Worm (Caenorhabditis elegans) whole organism, L3 larva: ENCODE data around the gene F26G1.5.
A peak's percentile ranks its signal among the peaks of the same experiment; 100 is the strongest.

Experiments
- aly-2 ChIP-seq: fragments of 150-350 bp; optimal IDR thresholded peaks from 2 replicates; lab custom pipeline; 2014; ENCODE audit warnings: missing biosample characterization, missing genetic modification characterization
- ceh-16 ChIP-seq: sonication (generic microtip); optimal IDR thresholded peaks from 2 replicates; lab custom pipeline; 2017; ENCODE audit warnings: missing biosample characterization, missing genetic modification characterization
- ceh-28 ChIP-seq: fragments of 150-350 bp; optimal IDR thresholded peaks from 2 replicates; lab custom pipeline; 2014; ENCODE audit warnings: missing biosample characterization, missing genetic modification reagents, missing genetic modification characterization
- ceh-82 ChIP-seq: fragments of 150-350 bp; optimal IDR thresholded peaks from 2 replicates; lab custom pipeline; 2014; ENCODE audit warnings: missing biosample characterization, missing genetic modification characterization
- ceh-9 ChIP-seq: sonication (generic microtip); optimal IDR thresholded peaks from 2 replicates; lab custom pipeline; 2018; ENCODE audit warnings: missing biosample characterization, missing genetic modification characterization
- daf-12 ChIP-seq: fragments of 150-350 bp; optimal IDR thresholded peaks from 2 replicates; lab custom pipeline; 2014; ENCODE audit warnings: missing biosample characterization, missing genetic modification reagents, missing genetic modification characterization
- egl-27 ChIP-seq: sonication (generic microtip); optimal IDR thresholded peaks from 4 replicates; lab custom pipeline; 2017; ENCODE audit warnings: missing biosample characterization, missing genetic modification reagents, missing genetic modification characterization
- egl-5 ChIP-seq: fragments of 150-350 bp; optimal IDR thresholded peaks from 2 replicates; lab custom pipeline; 2017; ENCODE audit warnings: missing biosample characterization, missing genetic modification reagents, missing genetic modification characterization, inconsistent platforms
- elt-1 ChIP-seq: fragments of 150-350 bp; optimal IDR thresholded peaks from 2 replicates; lab custom pipeline; 2014; ENCODE audit warnings: missing biosample characterization, missing genetic modification characterization
- elt-3 ChIP-seq, 3 experiments: fragments of 150-350 bp in 1 of 3; sonication (generic microtip) in 2 of 3; optimal IDR thresholded peaks; 2 replicates in 2 of 3; 4 replicates in 1 of 3; lab custom pipeline; 2014 to 2017; ENCODE audit warnings: missing biosample characterization in 3 of 3, missing genetic modification characterization in 3 of 3
- eor-1 ChIP-seq, 2 experiments: fragments of 150-350 bp; optimal IDR thresholded peaks; 2 replicates each; lab custom pipeline; 2014 to 2018; ENCODE audit warnings: missing biosample characterization in 2 of 2, missing genetic modification characterization in 2 of 2
- fkh-10 ChIP-seq: sonication (generic microtip); optimal IDR thresholded peaks from 2 replicates; lab custom pipeline; 2017; ENCODE audit warnings: missing biosample characterization, missing genetic modification reagents, missing genetic modification characterization
- fos-1 ChIP-seq: fragments of 150-350 bp; optimal IDR thresholded peaks from 2 replicates; lab custom pipeline; 2014; ENCODE audit warnings: missing biosample characterization, missing genetic modification characterization
- hmg-11 ChIP-seq: sonication (generic microtip); optimal IDR thresholded peaks from 2 replicates; lab custom pipeline; 2016; ENCODE audit warnings: missing genetic modification characterization, missing compliant biosample characterization
- jun-1 ChIP-seq: fragments of 150-350 bp; optimal IDR thresholded peaks from 2 replicates; lab custom pipeline; 2014; ENCODE audit warnings: missing biosample characterization, missing genetic modification reagents, missing genetic modification characterization
- lin-15B ChIP-seq: fragments of 150-350 bp; optimal IDR thresholded peaks from 2 replicates; lab custom pipeline; 2014; ENCODE audit warnings: missing biosample characterization, missing genetic modification characterization
- lin-39 ChIP-seq: fragments of 150-350 bp; optimal IDR thresholded peaks from 2 replicates; lab custom pipeline; 2018; ENCODE audit warnings: missing biosample characterization, missing genetic modification reagents, missing genetic modification characterization
- lsy-12 ChIP-seq: sonication (generic microtip); optimal IDR thresholded peaks from 2 replicates; lab custom pipeline; 2016; ENCODE audit warnings: mild to moderate bottlenecking, missing genetic modification characterization, missing compliant biosample characterization
- mdl-1 ChIP-seq: fragments of 150-350 bp; optimal IDR thresholded peaks from 2 replicates; lab custom pipeline; 2014; ENCODE audit warnings: missing biosample characterization, missing genetic modification characterization
- mml-1 ChIP-seq: fragments of 150-350 bp; sonication (generic microtip); optimal IDR thresholded peaks from 3 replicates; lab custom pipeline; 2014; ENCODE audit warnings: missing biosample characterization, missing genetic modification characterization
- nfya-1 ChIP-seq: sonication (generic microtip); optimal IDR thresholded peaks from 2 replicates; lab custom pipeline; 2017; ENCODE audit warnings: missing genetic modification characterization, mild to moderate bottlenecking, missing compliant biosample characterization, antibody characterized with exemption, moderate library complexity; ENCODE audit not compliant: insufficient read depth
- nhr-11 ChIP-seq: fragments of 150-350 bp; optimal IDR thresholded peaks from 2 replicates; lab custom pipeline; 2014; ENCODE audit warnings: missing biosample characterization, missing genetic modification characterization
- nhr-12 ChIP-seq: fragments of 150-350 bp; optimal IDR thresholded peaks from 2 replicates; lab custom pipeline; 2014; ENCODE audit warnings: missing biosample characterization, missing genetic modification characterization
- nhr-25 ChIP-seq: sonication (generic microtip); optimal IDR thresholded peaks from 2 replicates; lab custom pipeline; 2017; ENCODE audit warnings: missing biosample characterization, missing genetic modification characterization
- nhr-28 ChIP-seq: fragments of 150-350 bp; optimal IDR thresholded peaks from 2 replicates; lab custom pipeline; 2014; ENCODE audit warnings: missing biosample characterization, missing genetic modification characterization
- nhr-43 ChIP-seq: sonication (generic microtip); optimal IDR thresholded peaks from 2 replicates; lab custom pipeline; 2016; ENCODE audit warnings: mild to moderate bottlenecking, missing genetic modification characterization, missing compliant biosample characterization; ENCODE audit not compliant: poor library complexity, severe bottlenecking
- nhr-67 ChIP-seq: fragments of 150-350 bp; optimal IDR thresholded peaks from 2 replicates; lab custom pipeline; 2014; ENCODE audit warnings: missing biosample characterization, missing genetic modification characterization
- nhr-76 ChIP-seq: fragments of 150-350 bp; sonication (generic microtip); optimal IDR thresholded peaks from 5 replicates; lab custom pipeline; 2014; ENCODE audit warnings: missing biosample characterization, missing genetic modification characterization
- pha-4 ChIP-seq: fragments of 150-350 bp; optimal IDR thresholded peaks from 2 replicates; lab custom pipeline; 2014; ENCODE audit warnings: missing biosample characterization, missing genetic modification reagents, missing genetic modification characterization
- pqm-1 ChIP-seq: fragments of 150-350 bp; optimal IDR thresholded peaks from 2 replicates; lab custom pipeline; 2017; ENCODE audit warnings: missing biosample characterization, missing genetic modification characterization, inconsistent platforms
- sea-2 ChIP-seq: fragments of 150-350 bp; sonication (generic microtip); optimal IDR thresholded peaks from 4 replicates; lab custom pipeline; 2014; ENCODE audit warnings: missing biosample characterization, missing genetic modification reagents, missing genetic modification characterization
- skn-1 ChIP-seq: fragments of 150-350 bp; optimal IDR thresholded peaks from 2 replicates; lab custom pipeline; 2014; ENCODE audit warnings: missing biosample characterization, missing genetic modification characterization
- snpc-4 ChIP-seq: fragments of 150-350 bp; optimal IDR thresholded peaks from 2 replicates; lab custom pipeline; 2014; ENCODE audit warnings: missing biosample characterization, missing genetic modification characterization
- unc-39 ChIP-seq: sonication (generic microtip); optimal IDR thresholded peaks from 4 replicates; lab custom pipeline; 2017; ENCODE audit warnings: missing biosample characterization, missing genetic modification characterization
- unc-62 ChIP-seq: fragments of 150-350 bp; sonication (generic microtip); optimal IDR thresholded peaks from 4 replicates; lab custom pipeline; 2014; ENCODE audit warnings: missing biosample characterization, missing genetic modification reagents, missing genetic modification characterization

F26G1.5 gene

ce11 chrII:4756751-4757150 lies 14.4 kb downstream of the F26G1.5 start, which contains the start of gene C27D9.2:
Gene C27D9.2, minus strand, starts transcription at chrII:4756851.
- TF ChIP-seq snpc-4 (tag; lab: Kevin White, UChicago) (no peak), nhr-28 (tag; lab: Kevin White, UChicago) (no peak), unc-62 (no peak), lsy-12 (no peak), nhr-67 (tag; lab: Kevin White, UChicago) (no peak)

DNA sequence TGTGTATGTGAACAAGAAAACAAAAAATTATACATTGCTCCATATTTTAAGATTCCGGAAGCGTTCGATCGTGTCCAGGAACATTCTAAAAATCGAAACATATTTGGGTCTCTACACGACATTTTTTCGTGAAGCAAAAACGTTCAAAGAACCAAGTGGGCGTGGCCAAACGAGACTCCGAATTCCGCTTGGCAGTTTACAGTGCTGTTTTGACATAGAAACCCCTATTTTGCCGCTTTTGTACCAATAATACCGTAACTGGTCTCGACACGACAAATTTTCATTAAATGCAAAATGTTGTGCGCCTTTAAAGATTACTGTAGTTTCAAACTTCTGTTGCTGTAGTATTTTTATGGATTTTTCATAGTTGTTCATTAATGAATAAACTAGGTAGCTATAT lies 15.5 kb downstream of the F26G1.5 start:
- TF ChIP-seq nhr-11 (tag; lab: Kevin White, UChicago) (no peak), skn-1 (tag; lab: Kevin White, UChicago) (no peak), nhr-76 (tag; lab: Kevin White, UChicago) (no peak), nhr-43 (tag; lab: Kevin White, UChicago) (no peak), ceh-16 (tag; lab: Kevin White, UChicago) (no peak), unc-39 (no peak), unc-62 (no peak), lin-39 (no peak), aly-2 (tag; lab: Kevin White, UChicago) (no peak), jun-1 (tag; lab: Kevin White, UChicago) (no peak), daf-12 (tag; lab: Kevin White, UChicago) (no peak), lin-15B (no peak), fkh-10 (GFP tag; lab: Kevin White, UChicago) (no peak), mdl-1 (tag; lab: Kevin White, UChicago) (no peak), pha-4 (tag; lab: Kevin White, UChicago) (no peak), pqm-1 (tag; lab: Kevin White, UChicago) (no peak), mml-1 (no peak), egl-27 (tag; lab: Kevin White, UChicago) (no peak), hmg-11 (tag; lab: Kevin White, UChicago) (no peak)
- TF ChIP-seq, all 47 proteins: peak for 0

- TF ChIP-seq pqm-1 (tag; lab: Kevin White, UChicago) (no peak), egl-5 (tag; lab: Kevin White, UChicago) (no peak), lin-39 (no peak), fos-1 (tag; lab: Kevin White, UChicago) (no peak)
Measured at ce11 chrII:4753133-4753532, 18.0 kb downstream of the F26G1.5 start, which contains the start of gene C27D9.1. Gene C27D9.1, plus strand, starts transcription at chrII:4753413.

DNA sequence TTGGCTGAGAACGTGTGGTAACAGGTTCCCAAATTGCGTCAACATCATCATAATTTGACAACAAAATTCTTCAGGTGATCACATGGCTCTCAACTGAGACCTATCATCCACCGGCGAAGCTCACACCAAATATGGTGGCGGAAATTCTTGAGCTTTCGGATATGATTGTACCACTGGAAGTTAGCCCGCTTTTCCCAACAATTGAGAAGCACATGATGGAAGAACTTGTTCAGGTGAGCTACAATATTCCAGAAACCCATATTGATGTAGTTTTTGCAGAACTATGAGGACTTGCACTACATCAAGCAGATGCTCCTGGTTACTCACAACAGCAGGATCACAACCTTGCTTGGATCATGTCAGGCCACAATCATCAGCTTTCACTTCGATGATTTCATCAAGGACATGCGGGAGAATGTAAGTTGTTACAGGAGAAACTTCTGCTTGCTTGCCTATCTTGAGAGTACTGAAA lies 18.9 kb downstream of the F26G1.5 start, which contains the start of gene F41C3.1:
Gene F41C3.1 (plus strand): TSS at position 51 of the 472 bp plus-strand sequence.
- no peak for TF ChIP-seq fkh-10 (GFP tag; lab: Kevin White, UChicago)
- TF ChIP-seq egl-27 (tag; lab: Kevin White, UChicago): no peak
- TF ChIP-seq ceh-9 (tag; lab: Kevin White, UChicago): no peak
- no peak for TF ChIP-seq nfya-1 (tag; lab: Kevin White, UChicago)
- no peak for TF ChIP-seq ceh-16 (tag; lab: Kevin White, UChicago)
- TF ChIP-seq eor-1 (tag; optimal IDR thresholded peaks at IDR 0.05; lab: Kevin White, UChicago): no peak
- TF ChIP-seq fos-1 (tag; lab: Kevin White, UChicago): no peak
- TF ChIP-seq elt-1: no peak
- TF ChIP-seq nhr-76 (tag; lab: Kevin White, UChicago): no peak
- TF ChIP-seq mml-1: no peak
- TF ChIP-seq sea-2 (GFP tag; lab: Kevin White, UChicago): no peak
- no peak for TF ChIP-seq ceh-82 (tag; lab: Kevin White, UChicago)
- TF ChIP-seq pqm-1 (tag; lab: Kevin White, UChicago): no peak
- TF ChIP-seq ceh-28 (tag; lab: Kevin White, UChicago): no peak
- no peak for TF ChIP-seq nhr-12 (tag; lab: Kevin White, UChicago)

DNA sequence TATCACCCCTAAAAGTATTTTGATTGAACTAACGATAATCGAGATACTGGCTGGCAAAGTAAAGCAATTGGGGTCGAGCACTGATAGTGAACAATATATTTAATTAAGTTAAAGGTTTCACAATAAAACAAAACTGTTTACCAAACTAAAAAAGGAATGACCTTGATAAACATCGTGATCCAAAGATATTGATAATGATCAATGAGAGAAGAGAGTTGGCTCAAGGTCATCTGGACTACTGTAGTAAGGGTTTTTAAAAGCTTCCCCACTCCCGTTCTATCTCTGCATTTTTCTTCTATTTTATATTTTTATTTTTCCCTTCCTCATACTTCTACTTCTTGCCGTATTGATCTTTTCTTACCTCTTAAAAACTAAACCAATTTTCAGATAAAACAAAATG lies 21.6 kb downstream of the F26G1.5 start, which contains the start of gene F41C3.2:
Gene F41C3.2 (plus strand): TSS at position 388 of the 400 bp plus-strand sequence.
- peak in 1 of 3 experiments; percentile 2 for TF ChIP-seq elt-3 (tag; optimal IDR thresholded peaks at IDR 0.05; lab: Kevin White, UChicago)
- peak; percentile 46 for TF ChIP-seq nhr-25 (tag; lab: Kevin White, UChicago)
- no peak for TF ChIP-seq egl-27 (tag; lab: Kevin White, UChicago)
- TF ChIP-seq unc-39: no peak
